Worm (Caenorhabditis elegans) whole organism, midembryonic: Measurements from ENCODE around the gene C10A4.9.

Experiments used
- cog-1 ChIP-seq: sonication (generic microtip); optimal IDR thresholded peaks from 2 replicates; lab custom pipeline; 2016; ENCODE audit warnings: missing genetic modification characterization, missing compliant biosample characterization
- flt-1 ChIP-seq: fragments of 200-800 bp; sonication (Bioruptor generic); IDR thresholded peaks from 2 replicates; pipeline ENCODE4 v1.3.6; 2022; ENCODE audit warnings: missing genetic modification characterization, missing compliant biosample characterization
- klf-2 ChIP-seq: fragments of 200-800 bp; sonication (Bioruptor generic); conservative IDR thresholded peaks from 2 replicates; pipeline ENCODE4 v1.3.6; 2022; ENCODE audit warnings: missing genetic modification reagents, missing genetic modification characterization, missing compliant biosample characterization
- med-1 ChIP-seq: sonication (generic microtip); optimal IDR thresholded peaks from 2 replicates; lab custom pipeline; 2017; ENCODE audit warnings: missing genetic modification characterization, mild to moderate bottlenecking, missing compliant biosample characterization, antibody characterized with exemption, missing genetic modification reagents; ENCODE audit not compliant: insufficient read depth
- ref-1 ChIP-seq: fragments of 200-800 bp; sonication (Bioruptor generic); conservative IDR thresholded peaks from 2 replicates; pipeline ENCODE4 v1.3.6; 2022; ENCODE audit warnings: missing genetic modification reagents, missing genetic modification characterization, missing compliant biosample characterization
- ztf-23 ChIP-seq: fragments of 200-800 bp; sonication (Bioruptor generic); IDR thresholded peaks from 2 replicates; pipeline ENCODE4 v1.3.6; 2022; ENCODE audit warnings: missing genetic modification reagents, missing genetic modification characterization, missing compliant biosample characterization
- ztf-29 ChIP-seq: fragments of 200-800 bp; sonication (Bioruptor generic); IDR thresholded peaks from 2 replicates; pipeline ENCODE4 v1.3.6; 2022; ENCODE audit warnings: missing genetic modification reagents, missing genetic modification characterization, missing compliant biosample characterization

DNA sequence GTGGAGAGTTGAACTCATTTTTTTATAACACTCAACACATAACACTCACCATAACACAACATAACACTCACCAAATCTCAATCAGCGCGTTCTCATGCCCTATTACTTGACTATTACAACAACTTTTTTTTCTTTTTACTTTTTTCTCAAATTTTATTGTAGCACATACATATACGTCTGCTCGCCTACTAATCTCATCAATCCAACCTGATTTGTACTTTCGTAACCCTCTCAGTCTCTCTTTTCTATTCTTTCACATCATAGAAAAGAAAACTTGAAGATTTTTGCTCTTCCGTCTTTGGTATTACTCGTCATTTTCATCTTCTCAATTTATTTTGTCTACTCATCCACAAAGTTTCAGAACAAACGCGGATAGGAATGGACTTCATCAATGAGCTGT, 43.7 kb upstream of the C10A4.9 start, which contains the start of gene npr-8:
- TF ChIP-seq ztf-29 (GFP tag; lab: Robert Waterston, UW) = no peak
- no peak for TF ChIP-seq ztf-23
- TF ChIP-seq ref-1 (GFP tag; lab: Robert Waterston, UW) = no peak
- TF ChIP-seq cog-1 = no peak
- TF ChIP-seq med-1 (GFP tag; lab: Kevin White, UChicago) = no peak
- TF ChIP-seq klf-2 (GFP tag; lab: Robert Waterston, UW) = no peak
- TF ChIP-seq flt-1 (GFP tag; lab: Robert Waterston, UW) = no peak
